Worm (Caenorhabditis elegans): ENCODE data around the gene F35E12.9.

- no peak for TF ChIP-seq nhr-11 (tag; optimal IDR thresholded peaks at IDR 0.05)
- TF ChIP-seq lin-13 (GFP tag; optimal IDR thresholded peaks at IDR 0.05): no peak
- no peak for TF ChIP-seq tbx-2 (tag; optimal IDR thresholded peaks at IDR 0.05)
- TF ChIP-seq lin-39 (tag; optimal IDR thresholded peaks at IDR 0.05): no peak
- TF ChIP-seq sptf-1 (tag; optimal IDR thresholded peaks at IDR 0.05): no peak
- no peak for TF ChIP-seq nhr-237 (tag; optimal IDR thresholded peaks at IDR 0.05)
These were observed 37.3 kb upstream of the F35E12.9 start, which contains the start of gene decr-1.1 for ce11 chrV:13782190-13782589.
